Fruit fly (Drosophila melanogaster) whole organism, embryonic: Measurements from ENCODE around the gene Pgant2.

Experiments
- Aef1 ChIP-seq: fragments of 200-800 bp; sonication (Bioruptor generic); IDR thresholded peaks from 3 replicates; pipeline ENCODE4 v1.3.6; 2022; ENCODE audit warnings: missing biosample characterization, missing genetic modification characterization
- Antp ChIP-seq: fragments of 200-800 bp; sonication (Bioruptor generic); optimal IDR thresholded peaks from 3 replicates; lab custom pipeline; 2016; ENCODE audit warnings: missing biosample characterization, missing genetic modification characterization
- Blimp-1 ChIP-seq: fragments of 200-800 bp; sonication (Bioruptor generic); optimal IDR thresholded peaks from 3 replicates; lab custom pipeline; 2018; ENCODE audit warnings: missing biosample characterization, missing genetic modification characterization, mild to moderate bottlenecking, moderate library complexity, missing genetic modification reagents
- CG10209 ChIP-seq: fragments of 200-800 bp; sonication (Bioruptor generic); optimal IDR thresholded peaks from 3 replicates; lab custom pipeline; 2017; ENCODE audit warnings: missing biosample characterization, mild to moderate bottlenecking, missing genetic modification characterization, missing genetic modification reagents
- CG1024 ChIP-seq: fragments of 200-800 bp; sonication (Bioruptor generic); IDR thresholded peaks from 2 replicates; pipeline ENCODE4 v1.3.6; 2022; ENCODE audit warnings: missing biosample characterization, missing genetic modification characterization
- CG10366 ChIP-seq: fragments of 200-800 bp; sonication (Bioruptor generic); IDR thresholded peaks from 2 replicates; pipeline ENCODE4 v1.3.6; 2022; ENCODE audit warnings: missing biosample characterization, missing genetic modification characterization
- CG10543 ChIP-seq: fragments of 200-800 bp; sonication (Bioruptor generic); optimal IDR thresholded peaks from 3 replicates; lab custom pipeline; 2017; ENCODE audit warnings: missing biosample characterization, mild to moderate bottlenecking, missing genetic modification characterization, moderate library complexity
- CG11456 ChIP-seq: fragments of 200-800 bp; sonication (Bioruptor generic); IDR thresholded peaks from 3 replicates; pipeline ENCODE4 v1.3.6; 2022; ENCODE audit warnings: missing biosample characterization, missing genetic modification characterization
- CG12071 ChIP-seq: fragments of 200-800 bp; sonication (Bioruptor generic); optimal IDR thresholded peaks from 3 replicates; lab custom pipeline; 2018; ENCODE audit warnings: missing biosample characterization, mild to moderate bottlenecking, missing genetic modification characterization
- CG14014 ChIP-seq: fragments of 200-800 bp; sonication (Bioruptor generic); IDR thresholded peaks from 2 replicates; pipeline ENCODE4 v1.3.6; 2022; ENCODE audit warnings: missing biosample characterization, missing genetic modification characterization
- CG18262 ChIP-seq: fragments of 200-800 bp; optimal IDR thresholded peaks from 3 replicates; lab custom pipeline; 2019; ENCODE audit warnings: missing biosample characterization, mild to moderate bottlenecking, missing genetic modification characterization, moderate library complexity
- CG2120 ChIP-seq: fragments of 200-800 bp; sonication (Bioruptor generic); optimal IDR thresholded peaks from 3 replicates; lab custom pipeline; 2016; ENCODE audit warnings: missing biosample characterization, missing genetic modification characterization
- CG32772 ChIP-seq: fragments of 200-800 bp; sonication (Bioruptor generic); IDR thresholded peaks from 2 replicates; pipeline ENCODE4 v1.3.6; 2022; ENCODE audit warnings: missing biosample characterization, missing genetic modification characterization
- CG34376 ChIP-seq: fragments of 200-800 bp; sonication (Bioruptor generic); optimal IDR thresholded peaks from 2 replicates; lab custom pipeline; 2018; ENCODE audit warnings: missing biosample characterization, mild to moderate bottlenecking, missing genetic modification characterization
- CG42726 ChIP-seq: fragments of 200-800 bp; sonication (Bioruptor generic); IDR thresholded peaks from 2 replicates; pipeline ENCODE4 v1.3.6; 2022; ENCODE audit warnings: missing biosample characterization, missing genetic modification characterization; ENCODE audit not compliant: partially characterized antibody
- CG8924 ChIP-seq: fragments of 200-800 bp; optimal IDR thresholded peaks from 3 replicates; lab custom pipeline; 2019; ENCODE audit warnings: missing biosample characterization, mild to moderate bottlenecking, missing genetic modification characterization, moderate library complexity
- Deaf1 ChIP-seq: fragments of 200-800 bp; optimal IDR thresholded peaks from 3 replicates; lab custom pipeline; 2019; ENCODE audit warnings: missing biosample characterization, mild to moderate bottlenecking, missing genetic modification characterization, moderate library complexity
- Dp ChIP-seq: fragments of 200-800 bp; sonication (Bioruptor generic); optimal IDR thresholded peaks from 2 replicates; lab custom pipeline; 2018; ENCODE audit warnings: missing biosample characterization, mild to moderate bottlenecking, missing genetic modification characterization, moderate library complexity
- Dref ChIP-seq: fragments of 200-800 bp; sonication (Bioruptor generic); IDR thresholded peaks from 2 replicates; pipeline ENCODE4 v1.3.6; 2022; ENCODE audit warnings: missing biosample characterization, missing genetic modification characterization
- H15 ChIP-seq: fragments of 200-800 bp; sonication (Bioruptor generic); IDR thresholded peaks from 3 replicates; pipeline ENCODE4 v1.3.6; 2022; ENCODE audit warnings: missing biosample characterization, missing genetic modification characterization
- HLH3B ChIP-seq: fragments of 200-800 bp; sonication (Bioruptor generic); IDR thresholded peaks from 2 replicates; pipeline ENCODE4 v1.3.6; 2022; ENCODE audit warnings: missing biosample characterization, missing genetic modification characterization
- HLH4C ChIP-seq: fragments of 200-800 bp; sonication (Bioruptor generic); IDR thresholded peaks from 3 replicates; pipeline ENCODE4 v1.3.6; 2022; ENCODE audit warnings: missing biosample characterization, missing genetic modification characterization; ENCODE audit not compliant: partially characterized antibody
- Kr ChIP-seq: fragments of 200-800 bp; sonication (Bioruptor generic); optimal IDR thresholded peaks from 2 replicates; lab custom pipeline; 2017; ENCODE audit warnings: missing biosample characterization, mild to moderate bottlenecking, missing genetic modification characterization
- Med ChIP-seq: fragments of 200-800 bp; sonication (Bioruptor generic); peaks from one replicate; lab custom pipeline; 2016; ENCODE audit warnings: missing biosample characterization, missing genetic modification characterization, mild to moderate bottlenecking, inconsistent platforms, moderate library complexity
- Nf-YA ChIP-seq: fragments of 200-800 bp; sonication (Bioruptor generic); IDR thresholded peaks from 2 replicates; pipeline ENCODE4 v1.3.6; 2022; ENCODE audit warnings: missing biosample characterization, missing genetic modification characterization
- PHDP ChIP-seq: fragments of 200-800 bp; sonication (Bioruptor generic); optimal IDR thresholded peaks from 3 replicates; lab custom pipeline; 2018; ENCODE audit warnings: missing biosample characterization, mild to moderate bottlenecking, missing genetic modification characterization, moderate library complexity
- Ptx1 ChIP-seq: fragments of 200-800 bp; sonication (Bioruptor generic); IDR thresholded peaks from 2 replicates; pipeline ENCODE4 v1.3.6; 2022; ENCODE audit warnings: missing biosample characterization, missing genetic modification characterization
- Stat92E ChIP-seq, 3 experiments: fragments of >200 bp in 2 of 3; fragments of 200-800 bp in 1 of 3; sonication (Bioruptor generic) in 1 of 3; optimal IDR thresholded peaks; 2 replicates each; lab custom pipeline; 2017 to 2019; ENCODE audit warnings: missing biosample characterization in 3 of 3, missing genetic modification characterization in 3 of 3, mild to moderate bottlenecking in 1 of 3, moderate library complexity in 1 of 3
- bab2 ChIP-seq: fragments of 200-800 bp; sonication (Bioruptor generic); optimal IDR thresholded peaks from 2 replicates; lab custom pipeline; 2016; ENCODE audit warnings: missing biosample characterization, missing genetic modification characterization
- chinmo ChIP-seq: fragments of 200-800 bp; sonication (Bioruptor generic); IDR thresholded peaks from 4 replicates; pipeline ENCODE4 v1.3.6; 2022; ENCODE audit warnings: missing biosample characterization, missing genetic modification characterization; ENCODE audit not compliant: partially characterized antibody
- ci ChIP-seq: fragments of 200-800 bp; sonication (Bioruptor generic); IDR thresholded peaks from 3 replicates; pipeline ENCODE4 v1.3.6; 2022; ENCODE audit warnings: missing biosample characterization, missing genetic modification characterization
- croc ChIP-seq: fragments of 200-800 bp; sonication (Bioruptor generic); conservative IDR thresholded peaks from 3 replicates; pipeline ENCODE4 v1.3.6; 2022; ENCODE audit warnings: missing biosample characterization, missing genetic modification characterization
- dan ChIP-seq: fragments of 200-800 bp; sonication (Bioruptor generic); IDR thresholded peaks from 2 replicates; pipeline ENCODE4 v1.3.6; 2022; ENCODE audit warnings: missing biosample characterization, missing genetic modification characterization
- dimm ChIP-seq: fragments of 200-800 bp; sonication (Bioruptor generic); IDR thresholded peaks from 2 replicates; pipeline ENCODE4 v1.3.6; 2022; ENCODE audit warnings: missing biosample characterization, missing genetic modification characterization
- dmrt11E ChIP-seq: fragments of 200-800 bp; sonication (Bioruptor generic); optimal IDR thresholded peaks from 3 replicates; lab custom pipeline; 2018; ENCODE audit warnings: missing biosample characterization, mild to moderate bottlenecking, missing genetic modification characterization, moderate library complexity
- grn ChIP-seq: fragments of 200-800 bp; sonication (Bioruptor generic); optimal IDR thresholded peaks from 3 replicates; lab custom pipeline; 2017; ENCODE audit warnings: missing biosample characterization, missing genetic modification characterization
- gsb-n ChIP-seq: fragments of 200-800 bp; sonication (Bioruptor generic); optimal IDR thresholded peaks from 3 replicates; lab custom pipeline; 2018; ENCODE audit warnings: missing biosample characterization, mild to moderate bottlenecking, missing genetic modification characterization
- onecut ChIP-seq: fragments of 200-800 bp; sonication (Bioruptor generic); IDR thresholded peaks from 2 replicates; pipeline ENCODE4 v1.3.6; 2022; ENCODE audit warnings: missing biosample characterization, missing genetic modification characterization
- slbo ChIP-seq: fragments of 200-800 bp; sonication (Bioruptor generic); IDR thresholded peaks from 2 replicates; pipeline ENCODE4 v1.3.6; 2022; ENCODE audit warnings: missing biosample characterization, missing genetic modification characterization
- sob ChIP-seq: fragments of 200-800 bp; sonication (Bioruptor generic); IDR thresholded peaks from 2 replicates; pipeline ENCODE4 v1.3.6; 2022; ENCODE audit warnings: missing biosample characterization, missing genetic modification characterization
- sr ChIP-seq: fragments of 200-800 bp; sonication (Bioruptor generic); IDR thresholded peaks from 3 replicates; pipeline ENCODE4 v1.3.6; 2022; ENCODE audit warnings: missing biosample characterization, missing genetic modification characterization
- tap ChIP-seq: fragments of 200-800 bp; optimal IDR thresholded peaks from 3 replicates; lab custom pipeline; 2019; ENCODE audit warnings: missing biosample characterization, mild to moderate bottlenecking, missing genetic modification characterization, moderate library complexity
- tup ChIP-seq: fragments of 200-800 bp; sonication (Bioruptor generic); optimal IDR thresholded peaks from 2 replicates; lab custom pipeline; 2016; ENCODE audit warnings: missing biosample characterization, mild to moderate bottlenecking, missing genetic modification characterization, moderate library complexity
- vvl ChIP-seq: fragments of 200-800 bp; sonication (Bioruptor generic); IDR thresholded peaks from 2 replicates; pipeline ENCODE4 v1.3.6; 2022; ENCODE audit warnings: missing biosample characterization, missing genetic modification characterization
- zen ChIP-seq: fragments of 200-800 bp; sonication (Bioruptor generic); optimal IDR thresholded peaks from 3 replicates; lab custom pipeline; 2018; ENCODE audit warnings: missing biosample characterization, mild to moderate bottlenecking, missing genetic modification characterization, moderate library complexity
- zfh1 ChIP-seq: fragments of 200-800 bp; sonication (Bioruptor generic); IDR thresholded peaks from 3 replicates; pipeline ENCODE4 v1.3.6; 2022; ENCODE audit warnings: missing biosample characterization, missing genetic modification characterization

The Pgant2 gene

DNA sequence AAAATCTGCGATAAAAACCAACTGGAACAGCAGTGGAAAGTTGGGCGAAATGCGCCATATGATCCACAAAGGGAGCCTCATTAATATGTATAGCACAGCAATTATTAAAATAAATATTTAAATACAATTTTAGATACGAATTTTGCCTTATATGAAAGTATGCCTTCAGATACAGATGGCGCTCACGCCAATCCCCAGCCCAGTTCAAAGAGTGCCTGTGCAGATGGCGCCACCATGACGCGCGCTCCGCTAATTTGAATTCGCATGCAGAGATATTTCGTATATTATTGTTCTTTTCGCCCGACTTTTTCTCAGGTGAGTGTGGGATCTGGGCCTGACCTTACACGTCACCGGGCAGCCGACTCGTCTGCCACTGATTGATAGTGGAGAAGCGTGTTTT, 45.7 kb upstream of the Pgant2 start, which contains the start of gene Pgant4 (continued):
- TF ChIP-seq tup (GFP tag; lab: Kevin White, UChicago) (peak; percentile 10), CG8924 (no peak), CG11456 (peak; percentile 95), CG14014 (GFP tag; lab: Robert Waterston, UW) (peak; percentile 54; the same call in 1 of the 2 replicates), vvl (GFP tag; lab: Robert Waterston, UW) (peak; percentile 76), tap (tag; lab: Kevin White, UChicago) (no peak), CG18262 (peak; percentile 16), Dref (GFP tag; lab: Robert Waterston, UW) (peak; percentile 36; the same call in 1 of the 2 replicates), Antp (GFP tag; lab: Kevin White, UChicago) (peak; percentile 60), dan (GFP tag; lab: Robert Waterston, UW) (no peak), Ptx1 (GFP tag; lab: Robert Waterston, UW) (peak; percentile 78), slbo (GFP tag; lab: Robert Waterston, UW) (peak; percentile 83), Med (GFP tag; lab: Kevin White, UChicago) (peak; percentile 83), Aef1 (GFP tag; lab: Robert Waterston, UW) (peak; percentile 60; the same call in 2 of the 3 replicates), Deaf1 (tag; lab: Kevin White, UChicago) (no peak), sob (GFP tag; lab: Robert Waterston, UW) (peak; percentile 78), ci (GFP tag; lab: Robert Waterston, UW) (peak; percentile 82; the same call in 2 of the 3 replicates), gsb-n (tag; lab: Kevin White, UChicago) (peak; percentile 89), CG32772 (GFP tag; lab: Robert Waterston, UW) (peak; percentile 50; the same call in 1 of the 2 replicates), CG12071 (GFP tag; lab: Kevin White, UChicago) (peak; percentile 27), zfh1 (GFP tag; lab: Robert Waterston, UW) (peak; percentile 51; the same call in 2 of the 3 replicates), dimm (GFP tag; lab: Robert Waterston, UW) (no peak), H15 (GFP tag; lab: Robert Waterston, UW) (peak; percentile 69; the same call in 2 of the 3 replicates), zen (tag; lab: Kevin White, UChicago) (peak; percentile 52), Dp (peak; percentile 97), Blimp-1 (no peak), CG1024 (GFP tag; lab: Robert Waterston, UW) (peak; percentile 65; the same call in 1 of the 2 replicates), HLH3B (GFP tag; lab: Robert Waterston, UW) (peak; percentile 56; the same call in 1 of the 2 replicates), Nf-YA (peak; percentile 15; the same call in 1 of the 2 replicates), dmrt11E (tag; lab: Kevin White, UChicago) (peak; percentile 22), bab2 (GFP tag; lab: Kevin White, UChicago) (peak; percentile 48), CG10366 (GFP tag; lab: Robert Waterston, UW) (peak; percentile 61), CG2120 (GFP tag; lab: Kevin White, UChicago) (peak; percentile 42), Stat92E (GFP tag; optimal IDR thresholded peaks at IDR 0.05; lab: Kevin White, UChicago) (no peak), CG42726 (peak; percentile 81), chinmo (GFP tag; lab: Robert Waterston, UW) (no peak), croc (GFP tag; lab: Robert Waterston, UW) (peak; percentile 36; the same call in 2 of the 3 replicates), CG34376 (GFP tag; lab: Kevin White, UChicago) (peak; percentile 13), grn (no peak), onecut (GFP tag; lab: Robert Waterston, UW) (peak; percentile 82), HLH4C (no peak), CG10209 (GFP tag; lab: Kevin White, UChicago) (peak; percentile 37), CG10543 (GFP tag; lab: Kevin White, UChicago) (peak; percentile 25), PHDP (tag; lab: Kevin White, UChicago) (no peak), Kr (GFP tag; lab: Kevin White, UChicago) (no peak), sr (GFP tag; lab: Robert Waterston, UW) (peak; percentile 36; the same call in 1 of the 3 replicates)
